Worm (Caenorhabditis elegans): ENCODE results near the gene sftb-6.

DNA sequence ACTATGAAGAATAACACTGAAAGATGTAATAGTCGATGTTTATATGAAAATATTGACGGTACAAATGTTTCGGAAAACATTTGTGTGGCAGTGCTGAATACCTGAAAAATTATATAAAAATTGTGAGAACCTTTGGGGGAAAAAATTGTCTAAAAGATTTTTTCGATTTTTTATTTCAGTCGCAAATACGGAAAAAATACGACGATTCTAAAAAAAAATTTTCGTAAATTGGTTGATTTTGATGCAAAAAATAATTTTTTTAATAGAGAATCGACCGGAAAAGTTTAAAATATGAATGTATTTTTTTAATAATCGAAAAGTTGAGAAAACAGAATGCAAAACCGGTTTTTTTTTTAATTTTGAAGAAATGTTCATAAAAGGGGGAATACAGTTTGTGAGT, 3.0 kb upstream of the sftb-6 start, which contains the start of gene C50D2.7:
- TF ChIP-seq madf-8 (GFP tag; conservative IDR thresholded peaks at IDR 0.05) (no peak), sdz-38 (tag; optimal IDR thresholded peaks at IDR 0.05) (no peak)

Data from whole organism, young adult.